Worm (Caenorhabditis elegans): ENCODE results near the gene mbr-1.

ce11 chrX:10754532-10754931, 32.7 kb upstream of the mbr-1 start:
- no peak for TF ChIP-seq lin-13 (tag; optimal IDR thresholded peaks at IDR 0.05)
- TF ChIP-seq unc-39 (tag; optimal IDR thresholded peaks at IDR 0.05): no peak
- no peak for TF ChIP-seq nhr-28 (tag; optimal IDR thresholded peaks at IDR 0.05)
